Worm (Caenorhabditis elegans): Measurements from ENCODE around the gene lips-8.

lips-8 gene

ce11 chrX:14875668-14876067 is 22.6 kb upstream of the lips-8 start, which contains the start of gene sssh-1:
Gene sssh-1 (plus strand): TSS chrX:14875968.
- TF ChIP-seq tbx-11 (GFP tag; IDR thresholded peaks at IDR 0.05): no peak
- no peak for TF ChIP-seq ceh-36 (tag; optimal IDR thresholded peaks at IDR 0.05)
- no peak for TF ChIP-seq sea-1 (GFP tag; conservative IDR thresholded peaks at IDR 0.05)
- no peak for TF ChIP-seq B0310.2 (tag; optimal IDR thresholded peaks at IDR 0.05)
- TF ChIP-seq scrt-1 (GFP tag; IDR thresholded peaks at IDR 0.05): no peak
- TF ChIP-seq hmg-4 (GFP tag; optimal IDR thresholded peaks at IDR 0.05): no peak
- no peak for TF ChIP-seq hmbx-1 (tag; optimal IDR thresholded peaks at IDR 0.05)
- TF ChIP-seq pes-1 (GFP tag; IDR thresholded peaks at IDR 0.05): no peak
- TF ChIP-seq ama-1 (optimal IDR thresholded peaks at IDR 0.05): no peak
- TF ChIP-seq flt-1 (GFP tag; IDR thresholded peaks at IDR 0.05): no peak
- TF ChIP-seq hnd-1 (tag; optimal IDR thresholded peaks at IDR 0.05): no peak
- no peak for TF ChIP-seq ets-7 (tag; optimal IDR thresholded peaks at IDR 0.05)
- TF ChIP-seq tbx-37 (GFP tag; conservative IDR thresholded peaks at IDR 0.05): no peak
- TF ChIP-seq aly-1 (tag; optimal IDR thresholded peaks at IDR 0.05): no peak

ce11 chrX:14877691-14878090 is 20.6 kb upstream of the lips-8 start:
- no peak for TF ChIP-seq tbx-11 (GFP tag; IDR thresholded peaks at IDR 0.05)
- TF ChIP-seq hmg-4 (GFP tag; optimal IDR thresholded peaks at IDR 0.05): no peak
- TF ChIP-seq F13C5.2 (tag; optimal IDR thresholded peaks at IDR 0.05): no peak
- TF ChIP-seq ceh-36 (tag; optimal IDR thresholded peaks at IDR 0.05): no peak
- no peak for TF ChIP-seq B0310.2 (tag; optimal IDR thresholded peaks at IDR 0.05)
- TF ChIP-seq tra-4 (tag; optimal IDR thresholded peaks at IDR 0.05): no peak
- no peak for TF ChIP-seq flt-1 (GFP tag; IDR thresholded peaks at IDR 0.05)
- TF ChIP-seq sea-1 (GFP tag; conservative IDR thresholded peaks at IDR 0.05): no peak
- TF ChIP-seq ceh-13 (GFP tag; optimal IDR thresholded peaks at IDR 0.05): no peak
- TF ChIP-seq scrt-1 (GFP tag; IDR thresholded peaks at IDR 0.05): no peak
- no peak for TF ChIP-seq hnd-1 (tag; optimal IDR thresholded peaks at IDR 0.05)
- TF ChIP-seq aly-1 (tag; optimal IDR thresholded peaks at IDR 0.05): no peak
- no peak for TF ChIP-seq ets-7 (tag; optimal IDR thresholded peaks at IDR 0.05)
- TF ChIP-seq tbx-37 (GFP tag; conservative IDR thresholded peaks at IDR 0.05): no peak
- TF ChIP-seq pes-1 (GFP tag; IDR thresholded peaks at IDR 0.05): no peak
- TF ChIP-seq hmbx-1 (tag; optimal IDR thresholded peaks at IDR 0.05): no peak
- no peak for TF ChIP-seq ama-1 (optimal IDR thresholded peaks at IDR 0.05)

ce11 chrX:14881119-14881518 is 17.2 kb upstream of the lips-8 start, which contains the start of gene flp-8:
Gene flp-8 (plus strand): TSS chrX:14881419.
- TF ChIP-seq F13C5.2 (tag; optimal IDR thresholded peaks at IDR 0.05) (no peak), sea-1 (GFP tag; conservative IDR thresholded peaks at IDR 0.05) (no peak), ceh-13 (GFP tag; optimal IDR thresholded peaks at IDR 0.05) (no peak), hmbx-1 (tag; optimal IDR thresholded peaks at IDR 0.05) (no peak), ets-7 (tag; optimal IDR thresholded peaks at IDR 0.05) (no peak), B0310.2 (tag; optimal IDR thresholded peaks at IDR 0.05) (no peak), tra-4 (tag; optimal IDR thresholded peaks at IDR 0.05) (no peak), ceh-36 (tag; optimal IDR thresholded peaks at IDR 0.05) (no peak), scrt-1 (GFP tag; IDR thresholded peaks at IDR 0.05) (no peak), tbx-37 (GFP tag; conservative IDR thresholded peaks at IDR 0.05) (no peak), hnd-1 (tag; optimal IDR thresholded peaks at IDR 0.05) (no peak), pes-1 (GFP tag; IDR thresholded peaks at IDR 0.05) (no peak)

ce11 chrX:14885855-14886254 is 12.4 kb upstream of the lips-8 start:
- no peak for TF ChIP-seq tra-4 (tag; optimal IDR thresholded peaks at IDR 0.05)
- TF ChIP-seq pes-1 (GFP tag; IDR thresholded peaks at IDR 0.05): no peak
- TF ChIP-seq ceh-36 (tag; optimal IDR thresholded peaks at IDR 0.05): no peak
- TF ChIP-seq aly-1 (tag; optimal IDR thresholded peaks at IDR 0.05): no peak
- TF ChIP-seq hmbx-1 (tag; optimal IDR thresholded peaks at IDR 0.05): no peak

ce11 chrX:14888188-14888587 is 10.1 kb upstream of the lips-8 start, which contains the start of gene daf-6:
Gene daf-6 (plus strand): TSS chrX:14888488.
- TF ChIP-seq ceh-36 (tag; optimal IDR thresholded peaks at IDR 0.05) (no peak), ama-1 (optimal IDR thresholded peaks at IDR 0.05) (no peak)

ce11 chrX:14894380-14894779 is 3.9 kb upstream of the lips-8 start:
- TF ChIP-seq flt-1 (GFP tag; IDR thresholded peaks at IDR 0.05) (no peak), ceh-13 (GFP tag; optimal IDR thresholded peaks at IDR 0.05) (no peak), ama-1 (optimal IDR thresholded peaks at IDR 0.05) (no peak), B0310.2 (tag; optimal IDR thresholded peaks at IDR 0.05) (no peak), hnd-1 (tag; optimal IDR thresholded peaks at IDR 0.05) (no peak), ceh-36 (tag; optimal IDR thresholded peaks at IDR 0.05) (no peak), tbx-37 (GFP tag; conservative IDR thresholded peaks at IDR 0.05) (no peak), tra-4 (tag; optimal IDR thresholded peaks at IDR 0.05) (no peak), sea-1 (GFP tag; conservative IDR thresholded peaks at IDR 0.05) (no peak), tbx-11 (GFP tag; IDR thresholded peaks at IDR 0.05) (no peak), pes-1 (GFP tag; IDR thresholded peaks at IDR 0.05) (no peak), scrt-1 (GFP tag; IDR thresholded peaks at IDR 0.05) (no peak), aly-1 (tag; optimal IDR thresholded peaks at IDR 0.05) (no peak), hmbx-1 (tag; optimal IDR thresholded peaks at IDR 0.05) (no peak)

ce11 chrX:14894845-14895244 is 3.5 kb upstream of the lips-8 start, which contains the start of gene nac-1:
Gene nac-1 (plus strand): TSS chrX:14895145.
- TF ChIP-seq F13C5.2 (tag; optimal IDR thresholded peaks at IDR 0.05): no peak

ce11 chrX:14897192-14897591 is 1.1 kb upstream of the lips-8 start:
- TF ChIP-seq tra-4 (tag; optimal IDR thresholded peaks at IDR 0.05) (no peak), aly-1 (tag; optimal IDR thresholded peaks at IDR 0.05) (no peak), ceh-13 (GFP tag; optimal IDR thresholded peaks at IDR 0.05) (no peak), hmbx-1 (tag; optimal IDR thresholded peaks at IDR 0.05) (no peak), pes-1 (GFP tag; IDR thresholded peaks at IDR 0.05) (no peak)
